Fruit fly (Drosophila melanogaster) whole organism, embryonic: ENCODE measurements around the gene CAH4.

Experiments used
- Adf1 ChIP-seq: fragments of 200-800 bp; sonication (Bioruptor generic); IDR thresholded peaks from 2 replicates; pipeline ENCODE4 v1.3.6; 2022; ENCODE audit warnings: missing biosample characterization, missing genetic modification characterization
- B-H1 ChIP-seq: fragments of 200-800 bp; sonication (Bioruptor generic); IDR thresholded peaks from 3 replicates; pipeline ENCODE4 v1.3.6; 2022; ENCODE audit warnings: missing biosample characterization, missing genetic modification characterization
- CG10431 ChIP-seq: fragments of 200-800 bp; sonication (Bioruptor generic); optimal IDR thresholded peaks from 3 replicates; lab custom pipeline; 2018; ENCODE audit warnings: missing biosample characterization, mild to moderate bottlenecking, missing genetic modification characterization
- CG15011 ChIP-seq: fragments of 200-800 bp; sonication (Bioruptor generic); optimal IDR thresholded peaks from 3 replicates; lab custom pipeline; 2018; ENCODE audit warnings: missing biosample characterization, mild to moderate bottlenecking, missing genetic modification characterization
- CG15479 ChIP-seq: fragments of 200-800 bp; sonication (Bioruptor generic); optimal IDR thresholded peaks from 3 replicates; lab custom pipeline; 2019; ENCODE audit warnings: missing biosample characterization, mild to moderate bottlenecking, missing genetic modification characterization, moderate library complexity
- CG1602 ChIP-seq: fragments of 200-800 bp; sonication (Bioruptor generic); optimal IDR thresholded peaks from 3 replicates; lab custom pipeline; 2016; ENCODE audit warnings: missing biosample characterization, missing genetic modification characterization
- CG17328 ChIP-seq: fragments of 200-800 bp; sonication (Bioruptor generic); IDR thresholded peaks from 2 replicates; pipeline ENCODE4 v1.3.6; 2022; ENCODE audit warnings: missing biosample characterization, missing genetic modification characterization
- CG1792 ChIP-seq: fragments of 200-800 bp; sonication (Bioruptor generic); optimal IDR thresholded peaks from 2 replicates; lab custom pipeline; 2016; ENCODE audit warnings: missing biosample characterization, missing genetic modification characterization
- CG2678 ChIP-seq: fragments of 200-800 bp; sonication (Bioruptor generic); optimal IDR thresholded peaks from 3 replicates; lab custom pipeline; 2019; ENCODE audit warnings: missing biosample characterization, mild to moderate bottlenecking, missing genetic modification characterization, moderate library complexity
- CG2875 ChIP-seq: fragments of 200-800 bp; sonication (Bioruptor generic); optimal IDR thresholded peaks from 2 replicates; lab custom pipeline; 2017; ENCODE audit warnings: missing biosample characterization, mild to moderate bottlenecking, missing genetic modification characterization, missing genetic modification reagents
- CG30020 ChIP-seq: fragments of 200-800 bp; optimal IDR thresholded peaks from 2 replicates; lab custom pipeline; 2019; ENCODE audit warnings: missing biosample characterization, mild to moderate bottlenecking, missing genetic modification characterization, moderate library complexity
- CG31224 ChIP-seq: fragments of 200-800 bp; sonication (Bioruptor generic); IDR thresholded peaks from 2 replicates; pipeline ENCODE4 v1.3.6; 2022; ENCODE audit warnings: missing biosample characterization, missing genetic modification characterization
- CG4820 ChIP-seq: fragments of 200-800 bp; sonication (Bioruptor generic); optimal IDR thresholded peaks from 3 replicates; lab custom pipeline; 2016; ENCODE audit warnings: missing biosample characterization, missing genetic modification characterization
- CG6272 ChIP-seq: fragments of 200-800 bp; sonication (Bioruptor generic); IDR thresholded peaks from 2 replicates; pipeline ENCODE4 v1.3.6; 2022; ENCODE audit warnings: missing biosample characterization, missing genetic modification characterization
- CG6689 ChIP-seq: fragments of 200-800 bp; sonication (Bioruptor generic); IDR thresholded peaks from 2 replicates; pipeline ENCODE4 v1.3.6; 2022; ENCODE audit warnings: missing biosample characterization, missing genetic modification characterization
- CG6791 ChIP-seq: fragments of 200-800 bp; sonication (Bioruptor generic); IDR thresholded peaks from 3 replicates; pipeline ENCODE4 v1.3.6; 2022; ENCODE audit warnings: missing biosample characterization, missing genetic modification characterization; ENCODE audit not compliant: partially characterized antibody
- CG6854 ChIP-seq: fragments of 200-800 bp; sonication (Bioruptor generic); optimal IDR thresholded peaks from 3 replicates; lab custom pipeline; 2017; ENCODE audit warnings: missing biosample characterization, mild to moderate bottlenecking, missing genetic modification characterization
- CG9437 ChIP-seq: fragments of 200-800 bp; sonication (Bioruptor generic); optimal IDR thresholded peaks from 2 replicates; lab custom pipeline; 2018; ENCODE audit warnings: missing biosample characterization, mild to moderate bottlenecking, missing genetic modification characterization
- CoRest ChIP-seq: fragments of 200-800 bp; sonication (Bioruptor generic); optimal IDR thresholded peaks from 3 replicates; lab custom pipeline; 2018; ENCODE audit warnings: missing biosample characterization, mild to moderate bottlenecking, missing genetic modification characterization, moderate library complexity
- HLH4C ChIP-seq: fragments of 200-800 bp; sonication (Bioruptor generic); IDR thresholded peaks from 3 replicates; pipeline ENCODE4 v1.3.6; 2022; ENCODE audit warnings: missing biosample characterization, missing genetic modification characterization; ENCODE audit not compliant: partially characterized antibody
- Hr78 ChIP-seq, 2 experiments: fragments of 200-800 bp in 1 of 2; fragments of >200 bp in 1 of 2; sonication (Bioruptor generic) in 1 of 2; optimal IDR thresholded peaks; 2 replicates each; lab custom pipeline; 2017 to 2019; ENCODE audit warnings: missing biosample characterization in 2 of 2, missing genetic modification characterization in 2 of 2, mild to moderate bottlenecking in 1 of 2, moderate library complexity in 1 of 2
- Jarid2 ChIP-seq: fragments of 200-800 bp; sonication (Bioruptor generic); optimal IDR thresholded peaks from 3 replicates; lab custom pipeline; 2017; ENCODE audit warnings: mild to moderate bottlenecking, missing biosample characterization, missing genetic modification reagents, missing genetic modification characterization
- Lhr ChIP-seq: fragments of 200-800 bp; sonication (Bioruptor generic); optimal IDR thresholded peaks from 3 replicates; lab custom pipeline; 2017; ENCODE audit warnings: mild to moderate bottlenecking, missing biosample characterization, missing genetic modification reagents, missing genetic modification characterization
- Med ChIP-seq: fragments of 200-800 bp; sonication (Bioruptor generic); peaks from one replicate; lab custom pipeline; 2016; ENCODE audit warnings: missing biosample characterization, missing genetic modification characterization, mild to moderate bottlenecking, inconsistent platforms, moderate library complexity
- Oaz ChIP-seq: fragments of 200-800 bp; sonication (Bioruptor generic); IDR thresholded peaks from 2 replicates; pipeline ENCODE4 v1.3.6; 2022; ENCODE audit warnings: missing biosample characterization, missing genetic modification characterization
- Opbp ChIP-seq: fragments of 200-800 bp; sonication (Bioruptor generic); IDR thresholded peaks from 3 replicates; pipeline ENCODE4 v1.3.6; 2022; ENCODE audit warnings: missing biosample characterization, missing genetic modification characterization; ENCODE audit not compliant: partially characterized antibody
- Rx ChIP-seq: fragments of 200-800 bp; sonication (Bioruptor generic); IDR thresholded peaks from 2 replicates; pipeline ENCODE4 v1.3.6; 2022; ENCODE audit warnings: missing biosample characterization, missing genetic modification characterization
- Spps ChIP-seq: fragments of 200-800 bp; sonication (Bioruptor generic); optimal IDR thresholded peaks from 2 replicates; lab custom pipeline; 2018; ENCODE audit warnings: missing biosample characterization, mild to moderate bottlenecking, missing genetic modification characterization
- Stat92E ChIP-seq, 3 experiments: fragments of >200 bp in 2 of 3; fragments of 200-800 bp in 1 of 3; sonication (Bioruptor generic) in 1 of 3; optimal IDR thresholded peaks; 2 replicates each; lab custom pipeline; 2017 to 2019; ENCODE audit warnings: missing biosample characterization in 3 of 3, missing genetic modification characterization in 3 of 3, mild to moderate bottlenecking in 1 of 3, moderate library complexity in 1 of 3
- ase ChIP-seq: fragments of 200-800 bp; sonication (Bioruptor generic); IDR thresholded peaks from 3 replicates; pipeline ENCODE4 v1.3.6; 2022; ENCODE audit warnings: missing biosample characterization, missing genetic modification characterization
- corto ChIP-seq: fragments of 200-800 bp; sonication (Bioruptor generic); optimal IDR thresholded peaks from 2 replicates; lab custom pipeline; 2016; ENCODE audit warnings: missing biosample characterization, mild to moderate bottlenecking, missing genetic modification characterization, moderate library complexity
- crol ChIP-seq: fragments of 200-800 bp; sonication (Bioruptor generic); IDR thresholded peaks from 2 replicates; pipeline ENCODE4 v1.3.6; 2022; ENCODE audit warnings: missing biosample characterization, missing genetic modification characterization
- cwo ChIP-seq: fragments of 200-800 bp; sonication (Bioruptor generic); optimal IDR thresholded peaks from 3 replicates; lab custom pipeline; 2017; ENCODE audit warnings: missing biosample characterization, missing genetic modification characterization, mild to moderate bottlenecking, moderate library complexity, missing genetic modification reagents
- da ChIP-seq: fragments of 200-800 bp; sonication (Bioruptor generic); optimal IDR thresholded peaks from 2 replicates; lab custom pipeline; 2016; ENCODE audit warnings: missing biosample characterization, missing genetic modification characterization
- dimm ChIP-seq: fragments of 200-800 bp; sonication (Bioruptor generic); IDR thresholded peaks from 2 replicates; pipeline ENCODE4 v1.3.6; 2022; ENCODE audit warnings: missing biosample characterization, missing genetic modification characterization
- dmrt11E ChIP-seq: fragments of 200-800 bp; sonication (Bioruptor generic); optimal IDR thresholded peaks from 3 replicates; lab custom pipeline; 2018; ENCODE audit warnings: missing biosample characterization, mild to moderate bottlenecking, missing genetic modification characterization, moderate library complexity
- ewg ChIP-seq: fragments of 200-800 bp; sonication (Bioruptor generic); optimal IDR thresholded peaks from 3 replicates; lab custom pipeline; 2017; ENCODE audit warnings: mild to moderate bottlenecking, missing biosample characterization, missing genetic modification reagents, missing genetic modification characterization
- exex ChIP-seq: fragments of 200-800 bp; sonication (Bioruptor generic); optimal IDR thresholded peaks from 4 replicates; lab custom pipeline; 2018; ENCODE audit warnings: missing biosample characterization, mild to moderate bottlenecking, missing genetic modification characterization, moderate library complexity
- h ChIP-seq: fragments of >200 bp; optimal IDR thresholded peaks from 2 replicates; lab custom pipeline; 2017
- hbn ChIP-seq: fragments of 200-800 bp; sonication (Bioruptor generic); IDR thresholded peaks from 2 replicates; pipeline ENCODE4 v1.3.6; 2022; ENCODE audit warnings: missing biosample characterization, missing genetic modification characterization; ENCODE audit not compliant: partially characterized antibody
- her ChIP-seq: fragments of 200-800 bp; sonication (Bioruptor generic); optimal IDR thresholded peaks from 2 replicates; lab custom pipeline; 2016; ENCODE audit warnings: missing biosample characterization, missing genetic modification characterization
- klu ChIP-seq: fragments of 200-800 bp; sonication (Bioruptor generic); IDR thresholded peaks from 2 replicates; pipeline ENCODE4 v1.3.6; 2022; ENCODE audit warnings: missing biosample characterization, missing genetic modification characterization
- nerfin-1 ChIP-seq: fragments of 200-800 bp; sonication (Bioruptor generic); optimal IDR thresholded peaks from 3 replicates; lab custom pipeline; 2019; ENCODE audit warnings: missing biosample characterization, mild to moderate bottlenecking, missing genetic modification characterization, moderate library complexity
- pros ChIP-seq: fragments of 200-800 bp; sonication (Bioruptor generic); optimal IDR thresholded peaks from 3 replicates; lab custom pipeline; 2019; ENCODE audit warnings: missing biosample characterization, mild to moderate bottlenecking, missing genetic modification characterization, moderate library complexity
- ranshi ChIP-seq: fragments of 200-800 bp; sonication (Bioruptor generic); IDR thresholded peaks from 2 replicates; pipeline ENCODE4 v1.3.6; 2022; ENCODE audit warnings: missing biosample characterization, missing genetic modification characterization
- sob ChIP-seq: fragments of 200-800 bp; sonication (Bioruptor generic); IDR thresholded peaks from 2 replicates; pipeline ENCODE4 v1.3.6; 2022; ENCODE audit warnings: missing biosample characterization, missing genetic modification characterization
- tll ChIP-seq, 2 experiments: fragments of 200-800 bp in 1 of 2; fragments of >200 bp in 1 of 2; sonication (Bioruptor generic) in 1 of 2; optimal IDR thresholded peaks; 2 replicates each; lab custom pipeline; 2017 to 2019; ENCODE audit warnings: missing biosample characterization in 2 of 2, missing genetic modification characterization in 2 of 2, mild to moderate bottlenecking in 1 of 2, moderate library complexity in 1 of 2
- z ChIP-seq: fragments of 200-800 bp; sonication (Bioruptor generic); IDR thresholded peaks from 3 replicates; pipeline ENCODE4 v1.3.6; 2022; ENCODE audit warnings: missing biosample characterization, missing genetic modification characterization

Gene CAH4

dm6 chr3R:24870389-24871048, 13.2 kb upstream of the CAH4 start, which contains the start of gene CycB3 (continued):
- TF ChIP-seq her (GFP tag; lab: Kevin White, UChicago) = peak; percentile 48
- TF ChIP-seq Spps (tag; lab: Kevin White, UChicago) = peak; percentile 30
- TF ChIP-seq CG31224 (GFP tag; lab: Robert Waterston, UW) = no peak
- peak; percentile 8 for TF ChIP-seq CG30020 (tag; lab: Kevin White, UChicago)
- TF ChIP-seq Oaz (GFP tag; lab: Robert Waterston, UW) = no peak
- peak; percentile 31 for TF ChIP-seq dmrt11E (tag; lab: Kevin White, UChicago)
- TF ChIP-seq da (GFP tag; lab: Kevin White, UChicago) = peak; percentile 34
- peak; percentile 26 for TF ChIP-seq Jarid2

DNA sequence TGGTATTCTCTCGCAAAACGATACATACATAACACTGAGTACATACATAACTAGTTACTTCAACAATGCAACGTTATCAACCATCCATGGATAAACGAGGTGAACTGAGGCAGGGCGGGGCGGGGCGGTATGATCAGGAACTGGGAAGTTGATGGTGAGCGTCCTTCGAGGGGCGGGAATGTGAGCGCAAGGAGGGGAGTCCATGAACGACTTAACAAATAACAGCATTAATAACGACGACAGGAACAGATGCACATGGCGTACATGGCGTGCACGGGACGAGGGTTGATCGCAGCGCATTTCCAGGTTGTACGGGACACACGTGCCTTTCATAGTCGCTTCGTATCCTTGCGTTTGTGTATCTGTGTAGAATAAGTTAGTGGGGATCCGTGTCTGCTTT, 10.6 kb upstream of the CAH4 start:
- TF ChIP-seq CG4820 (GFP tag; lab: Kevin White, UChicago) (no peak), dimm (GFP tag; lab: Robert Waterston, UW) (no peak), CG2875 (GFP tag; lab: Kevin White, UChicago) (no peak), h (no peak), pros (GFP tag; lab: Kevin White, UChicago) (peak; percentile 83), CG10431 (GFP tag; lab: Kevin White, UChicago) (peak; percentile 100), hbn (no peak), cwo (no peak), CG9437 (no peak), Opbp (GFP tag; lab: Robert Waterston, UW) (0 out of 3 replicates have a peak, but pooled peaks have one; percentile 25), CG2678 (tag; lab: Kevin White, UChicago) (no peak), CG17328 (no peak), crol (peak; percentile 65; the same call in 1 of the 2 replicates), Rx (no peak), nerfin-1 (tag; lab: Kevin White, UChicago) (peak; percentile 66), dmrt11E (tag; lab: Kevin White, UChicago) (no peak), corto (GFP tag; lab: Kevin White, UChicago) (no peak), Lhr (GFP tag; lab: Kevin White, UChicago) (no peak), Stat92E (GFP tag; optimal IDR thresholded peaks at IDR 0.05; lab: Kevin White, UChicago) (no peak), CG6791 (GFP tag; lab: Robert Waterston, UW) (no peak), CG6272 (GFP tag; lab: Robert Waterston, UW) (no peak), B-H1 (GFP tag; lab: Robert Waterston, UW) (no peak), Med (GFP tag; lab: Kevin White, UChicago) (peak; percentile 28), CG6854 (GFP tag; lab: Kevin White, UChicago) (no peak), sob (GFP tag; lab: Robert Waterston, UW) (no peak), CG15011 (GFP tag; lab: Kevin White, UChicago) (no peak)

DNA sequence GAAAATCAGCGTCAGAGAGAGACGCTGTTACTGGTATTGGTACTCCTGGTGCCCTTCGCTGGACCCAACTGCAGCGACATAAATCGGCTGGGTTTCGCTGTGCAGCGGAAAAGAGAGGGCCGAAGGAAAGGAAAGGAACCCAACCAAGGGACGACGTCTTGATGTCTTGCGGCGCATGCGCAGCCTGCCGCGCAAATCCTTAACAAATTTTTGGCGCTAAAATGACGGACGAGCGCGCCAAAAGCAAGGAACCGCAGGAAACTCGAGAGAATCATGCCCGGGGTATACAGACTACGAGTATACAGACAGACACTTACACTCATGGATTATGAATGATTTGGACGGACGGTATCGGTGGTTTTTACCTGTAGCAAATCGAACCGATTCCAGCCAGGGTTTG, 9.6 kb upstream of the CAH4 start:
- TF ChIP-seq tll (GFP tag; optimal IDR thresholded peaks at IDR 0.05; lab: Kevin White, UChicago) (peak in 1 of 2 experiments; percentile 60), HLH4C (no peak), CG1792 (GFP tag; lab: Kevin White, UChicago) (no peak), CG6689 (no peak), CoRest (tag; lab: Kevin White, UChicago) (no peak), CG15479 (GFP tag; lab: Kevin White, UChicago) (peak; percentile 92), ranshi (GFP tag; lab: Robert Waterston, UW) (no peak), exex (no peak), ase (GFP tag; lab: Robert Waterston, UW) (no peak), nerfin-1 (tag; lab: Kevin White, UChicago) (no peak), CG2875 (GFP tag; lab: Kevin White, UChicago) (no peak), CG1602 (GFP tag; lab: Kevin White, UChicago) (no peak), Hr78 (GFP tag; optimal IDR thresholded peaks at IDR 0.05; lab: Kevin White, UChicago) (no peak), klu (no peak), Adf1 (GFP tag; lab: Robert Waterston, UW) (no peak), z (no peak), ewg (GFP tag; lab: Kevin White, UChicago) (peak; percentile 38)
